Worm (Caenorhabditis elegans): Measurements from ENCODE around the gene sdz-36.

The sdz-36 gene

ce11 chrIV:9669969-9670368, 20.8 kb upstream of the sdz-36 start:
- TF ChIP-seq ceh-91 (GFP tag; IDR thresholded peaks at IDR 0.05) (no peak), F23B12.7 (tag; optimal IDR thresholded peaks at IDR 0.05; ENCODE audit: insufficient read depth) (no peak), cebp-1 (GFP tag; IDR thresholded peaks at IDR 0.05) (no peak), cebp-1 (tag; optimal IDR thresholded peaks at IDR 0.05) (peak; percentile 36), rpc-1 (optimal IDR thresholded peaks at IDR 0.05) (no peak), rpc-1 (tag; optimal IDR thresholded peaks at IDR 0.05) (no peak), F57C9.4 (tag; optimal IDR thresholded peaks at IDR 0.05) (no peak), egrh-3 (GFP tag; IDR thresholded peaks at IDR 0.05) (no peak), K12H6.12 (tag; optimal IDR thresholded peaks at IDR 0.05) (no peak), atf-7 (tag; optimal IDR thresholded peaks at IDR 0.05) (no peak), F52B5.7 (tag; optimal IDR thresholded peaks at IDR 0.05) (no peak), ztf-22 (GFP tag; optimal IDR thresholded peaks at IDR 0.05) (no peak), let-607 (tag; optimal IDR thresholded peaks at IDR 0.05) (no peak), ceh-58 (GFP tag; IDR thresholded peaks at IDR 0.05) (no peak), mcd-1 (GFP tag; IDR thresholded peaks at IDR 0.05) (0 out of 2 replicates have a peak, but pooled peaks have one; percentile 17), madf-10 (tag; optimal IDR thresholded peaks at IDR 0.05) (no peak), ama-1 (optimal IDR thresholded peaks at IDR 0.05) (no peak), ama-1 (GFP tag; optimal IDR thresholded peaks at IDR 0.05) (no peak), K11D2.4 (GFP tag; IDR thresholded peaks at IDR 0.05) (0 out of 2 replicates have a peak, but pooled peaks have one; percentile 39), bed-1 (GFP tag; IDR thresholded peaks at IDR 0.05) (no peak), lag-1 (GFP tag; IDR thresholded peaks at IDR 0.05) (no peak), madf-3 (GFP tag; IDR thresholded peaks at IDR 0.05) (no peak), dpl-1 (GFP tag; optimal IDR thresholded peaks at IDR 0.05) (no peak), unc-130 (GFP tag; optimal IDR thresholded peaks at IDR 0.05) (no peak), lin-54 (GFP tag; optimal IDR thresholded peaks at IDR 0.05) (no peak), ztf-26 (tag; optimal IDR thresholded peaks at IDR 0.05) (peak; percentile 12), hmg-1.2 (GFP tag; IDR thresholded peaks at IDR 0.05) (peak; percentile 64), rec-8 (tag; optimal IDR thresholded peaks at IDR 0.05) (no peak), snpc-1.1 (tag; optimal IDR thresholded peaks at IDR 0.05; ENCODE audit: insufficient read depth) (no peak), ceh-79 (tag; optimal IDR thresholded peaks at IDR 0.05) (no peak), ccch-3 (GFP tag; optimal IDR thresholded peaks at IDR 0.05) (no peak), attf-5 (GFP tag; optimal IDR thresholded peaks at IDR 0.05) (peak; percentile 13), ekl-4 (GFP tag; IDR thresholded peaks at IDR 0.05) (no peak), Y56A3A.18 (GFP tag; IDR thresholded peaks at IDR 0.05) (no peak), nfyb-1 (GFP tag; IDR thresholded peaks at IDR 0.05) (no peak), lin-35 (GFP tag; optimal IDR thresholded peaks at IDR 0.05) (no peak), F57A8.1 (GFP tag; optimal IDR thresholded peaks at IDR 0.05) (no peak), tbp1 (GFP tag; optimal IDR thresholded peaks at IDR 0.05) (no peak), C17E4.6 (GFP tag; IDR thresholded peaks at IDR 0.05) (no peak), akir-1 (GFP tag; optimal IDR thresholded peaks at IDR 0.05) (no peak), B0336.3 (GFP tag; IDR thresholded peaks at IDR 0.05) (0 out of 2 replicates have a peak, but pooled peaks have one; percentile 32), egl-18 (GFP tag; IDR thresholded peaks at IDR 0.05) (0 out of 2 replicates have a peak, but pooled peaks have one; percentile 4), lin-40 (tag; optimal IDR thresholded peaks at IDR 0.05) (peak; percentile 37), lin-26 (GFP tag; IDR thresholded peaks at IDR 0.05) (peak; percentile 62; the same call in 1 of the 2 replicates), pha-4 (tag; optimal IDR thresholded peaks at IDR 0.05) (no peak), ztf-25 (GFP tag; IDR thresholded peaks at IDR 0.05) (no peak), attf-3 (GFP tag; conservative IDR thresholded peaks at IDR 0.05) (no peak), F55B11.4 (tag; optimal IDR thresholded peaks at IDR 0.05; ENCODE audit: borderline replicate concordance, insufficient read depth) (no peak), bed-2 (GFP tag; IDR thresholded peaks at IDR 0.05) (no peak), chd-7 (tag; optimal IDR thresholded peaks at IDR 0.05) (peak; percentile 55)

All from whole organism, young adult.